Worm (Caenorhabditis elegans): ENCODE measurements around the gene spsb-2.

ce11 chrII:15217949-15218348 is 12.2 kb upstream of the spsb-2 start:
- no peak for TF ChIP-seq klf-2 (GFP tag; conservative IDR thresholded peaks at IDR 0.05)
- TF ChIP-seq ref-1 (GFP tag; conservative IDR thresholded peaks at IDR 0.05) = no peak
- no peak for TF ChIP-seq ztf-23 (GFP tag; IDR thresholded peaks at IDR 0.05)

All from whole organism, midembryonic.